Worm (Caenorhabditis elegans) whole organism, late embryonic: ENCODE measurements around the gene K11D12.12.

Experiments
- C08G9.2 ChIP-seq: sonication (generic microtip); optimal IDR thresholded peaks from 2 replicates; lab custom pipeline; 2016; ENCODE audit warnings: mild to moderate bottlenecking, missing genetic modification characterization, moderate library complexity, missing compliant biosample characterization
- Y22D7AL.16 ChIP-seq: sonication (generic microtip); optimal IDR thresholded peaks from 2 replicates; lab custom pipeline; 2016; ENCODE audit warnings: missing genetic modification characterization, missing compliant biosample characterization
- ceh-18 ChIP-seq: sonication (generic microtip); optimal IDR thresholded peaks from 2 replicates; lab custom pipeline; 2016; ENCODE audit warnings: missing genetic modification characterization, missing compliant biosample characterization
- ceh-6 ChIP-seq: fragments of 200-800 bp; sonication (Bioruptor generic); optimal IDR thresholded peaks from 2 replicates; lab custom pipeline; 2018; ENCODE audit warnings: mild to moderate bottlenecking, missing genetic modification characterization, missing compliant biosample characterization
- elt-2 ChIP-seq: sonication (generic microtip); optimal IDR thresholded peaks from 2 replicates; lab custom pipeline; 2016; ENCODE audit warnings: missing genetic modification reagents, missing genetic modification characterization, missing compliant biosample characterization
- fkh-10 ChIP-seq: fragments of 150-350 bp; optimal IDR thresholded peaks from 2 replicates; lab custom pipeline; 2014; ENCODE audit warnings: missing biosample characterization, missing genetic modification reagents, missing genetic modification characterization
- hlh-8 ChIP-seq: sonication (generic microtip); optimal IDR thresholded peaks from 2 replicates; lab custom pipeline; 2016; ENCODE audit warnings: missing genotype, missing genetic modification characterization, missing compliant biosample characterization
- lim-6 ChIP-seq: sonication (generic microtip); optimal IDR thresholded peaks from 2 replicates; lab custom pipeline; 2016; ENCODE audit warnings: missing genetic modification characterization, missing compliant biosample characterization
- nhr-11 ChIP-seq: fragments of 150-350 bp; optimal IDR thresholded peaks from 2 replicates; lab custom pipeline; 2014; ENCODE audit warnings: missing biosample characterization, missing genetic modification characterization
- pha-4 ChIP-seq: fragments of 150-350 bp; optimal IDR thresholded peaks from 2 replicates; lab custom pipeline; 2018; ENCODE audit warnings: missing biosample characterization, missing genetic modification reagents, missing genetic modification characterization
- rnt-1 ChIP-seq: sonication (generic microtip); optimal IDR thresholded peaks from 2 replicates; lab custom pipeline; 2016; ENCODE audit warnings: missing genetic modification characterization, missing compliant biosample characterization
- unc-86 ChIP-seq: sonication (generic microtip); optimal IDR thresholded peaks from 2 replicates; lab custom pipeline; 2016; ENCODE audit warnings: missing genetic modification characterization, missing compliant biosample characterization

DNA sequence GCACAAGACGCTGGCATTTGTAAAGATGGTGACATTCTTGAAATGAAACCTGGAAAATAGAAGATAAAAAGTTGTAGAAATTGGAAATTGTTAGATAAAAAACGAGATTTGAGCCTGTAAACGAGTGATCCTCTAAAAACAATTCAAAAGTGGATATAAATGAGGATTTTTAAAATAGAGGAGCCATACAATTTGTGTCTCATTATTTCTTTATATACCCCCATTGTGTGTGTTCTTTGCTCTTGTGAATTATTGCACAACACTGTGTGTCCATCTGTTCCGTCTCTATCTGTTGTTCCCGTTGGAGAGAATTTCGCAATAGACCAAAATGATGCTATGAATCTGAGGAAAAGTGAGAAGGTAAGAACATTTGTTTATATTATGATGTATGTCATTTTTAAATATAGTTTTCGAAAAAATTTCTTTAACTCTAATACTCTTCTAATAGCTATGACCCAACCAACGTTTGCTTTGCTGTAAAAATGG is 34.9 kb downstream of the K11D12.12 start, which contains the start of gene Y58A7A.5:
- no peak for TF ChIP-seq rnt-1 (tag; lab: Kevin White, UChicago)
- TF ChIP-seq C08G9.2: no peak
- TF ChIP-seq unc-86: no peak
- TF ChIP-seq lim-6 (tag; lab: Kevin White, UChicago): no peak
- TF ChIP-seq fkh-10 (GFP tag; lab: Kevin White, UChicago): no peak
- TF ChIP-seq ceh-6: no peak
- TF ChIP-seq elt-2 (tag; lab: Kevin White, UChicago): no peak
- no peak for TF ChIP-seq pha-4 (tag; lab: Kevin White, UChicago)
- no peak for TF ChIP-seq hlh-8
- no peak for TF ChIP-seq nhr-11 (tag; lab: Kevin White, UChicago)
- no peak for TF ChIP-seq ceh-18 (tag; lab: Kevin White, UChicago)
- no peak for TF ChIP-seq Y22D7AL.16 (tag; lab: Kevin White, UChicago)
